Fruit fly (Drosophila melanogaster): ENCODE data around the gene knrl.

Gene knrl

dm6 chr3L:20644637-20645036, 24.2 kb upstream of the knrl start (continued):
- no peak for TF ChIP-seq da (GFP tag; optimal IDR thresholded peaks at IDR 0.05)
- TF ChIP-seq CG6254 (GFP tag; optimal IDR thresholded peaks at IDR 0.05), result no peak
- peak; percentile 30 for TF ChIP-seq CG10267 (tag; optimal IDR thresholded peaks at IDR 0.05)
- TF ChIP-seq Jarid2 (GFP tag; optimal IDR thresholded peaks at IDR 0.05), result no peak

DNA sequence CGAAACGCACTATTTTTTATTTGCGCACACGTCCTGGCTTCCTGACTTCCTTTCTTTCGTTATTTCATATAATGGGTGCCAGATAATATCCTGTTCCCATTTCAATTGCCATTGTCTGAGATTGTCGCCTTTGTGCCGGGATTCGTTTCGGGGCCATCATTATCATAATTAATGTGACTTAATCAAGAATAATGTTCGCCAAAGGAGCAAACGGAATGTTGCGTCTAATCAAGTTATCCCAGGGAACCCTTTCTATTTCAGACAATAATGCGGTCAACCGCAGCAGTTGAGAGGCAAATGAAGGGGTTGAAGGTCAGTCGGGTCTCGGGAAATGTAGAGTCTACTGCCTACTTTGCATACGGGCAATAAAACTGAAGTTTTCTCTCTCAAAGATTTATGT, 23.3 kb upstream of the knrl start:
- TF ChIP-seq CG15011 (GFP tag; optimal IDR thresholded peaks at IDR 0.05), result no peak
- TF ChIP-seq trh (GFP tag; optimal IDR thresholded peaks at IDR 0.05), result no peak
- no peak for TF ChIP-seq CG11504 (tag; optimal IDR thresholded peaks at IDR 0.05)
- no peak for TF ChIP-seq croc (GFP tag; conservative IDR thresholded peaks at IDR 0.05)
- no peak for TF ChIP-seq CG31224 (GFP tag; IDR thresholded peaks at IDR 0.05)
- no peak for TF ChIP-seq so (GFP tag; IDR thresholded peaks at IDR 0.05)
- TF ChIP-seq CG18476 (GFP tag; optimal IDR thresholded peaks at IDR 0.05), result no peak
- TF ChIP-seq Xbp1 (GFP tag; optimal IDR thresholded peaks at IDR 0.05), result no peak
- no peak for TF ChIP-seq CG7928 (GFP tag; optimal IDR thresholded peaks at IDR 0.05)
- no peak for TF ChIP-seq CG8944 (GFP tag; optimal IDR thresholded peaks at IDR 0.05)
- peak; percentile 64 for TF ChIP-seq Kr (GFP tag; optimal IDR thresholded peaks at IDR 0.05)
- TF ChIP-seq zen2 (GFP tag; IDR thresholded peaks at IDR 0.05; ENCODE audit: partially characterized antibody), result no peak
- TF ChIP-seq ranshi (GFP tag; IDR thresholded peaks at IDR 0.05), result no peak
- peak; percentile 60 for TF ChIP-seq gsb-n (tag; optimal IDR thresholded peaks at IDR 0.05)
- no peak for TF ChIP-seq Eip74EF (GFP tag; optimal IDR thresholded peaks at IDR 0.05)
- no peak for TF ChIP-seq CG9817 (tag; optimal IDR thresholded peaks at IDR 0.05)
- TF ChIP-seq CG5953 (GFP tag; IDR thresholded peaks at IDR 0.05), result no peak
- TF ChIP-seq CG7839 (tag; optimal IDR thresholded peaks at IDR 0.05), result no peak

- TF ChIP-seq zen2 (GFP tag; IDR thresholded peaks at IDR 0.05; ENCODE audit: partially characterized antibody), result 0 out of 3 replicates have a peak, but pooled peaks have one; percentile 14
- peak; percentile 67 for TF ChIP-seq Hr39 (optimal IDR thresholded peaks at IDR 0.05)
- no peak for TF ChIP-seq jumu (GFP tag; optimal IDR thresholded peaks at IDR 0.05)
- peak; percentile 49 for TF ChIP-seq Ets65A (GFP tag)
- no peak for TF ChIP-seq Elba2 (GFP tag; optimal IDR thresholded peaks at IDR 0.05)
- TF ChIP-seq Rx (GFP tag; IDR thresholded peaks at IDR 0.05), result no peak
- no peak for TF ChIP-seq rib (GFP tag; IDR thresholded peaks at IDR 0.05)
- TF ChIP-seq chn (GFP tag; optimal IDR thresholded peaks at IDR 0.05), result no peak
- TF ChIP-seq HLHmδ (GFP tag; optimal IDR thresholded peaks at IDR 0.05), result no peak
Measured at dm6 chr3L:20637845-20638244, 17.4 kb upstream of the knrl start.

DNA sequence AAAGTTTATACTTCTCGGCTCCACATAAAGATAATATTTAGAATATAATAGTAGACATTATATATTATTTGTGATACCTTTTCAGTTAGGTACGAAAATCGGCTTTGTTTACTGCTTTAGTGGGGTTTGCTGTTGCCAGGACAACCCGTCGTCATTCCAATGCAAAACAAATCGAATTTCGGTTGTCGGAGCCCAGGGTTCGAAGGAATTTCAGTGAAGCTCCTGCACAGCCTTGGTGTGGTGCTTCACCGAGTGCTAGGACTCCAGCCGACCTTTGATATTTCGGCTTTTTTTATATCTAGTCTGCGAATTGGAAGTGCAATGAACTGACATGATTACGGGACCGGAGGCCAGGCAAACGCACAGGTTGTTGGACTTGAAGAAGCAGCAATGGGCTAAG, 16.4 kb upstream of the knrl start, which contains the start of gene CG13251:
Gene CG13251, plus strand, starts transcription at position 301 of the 400 bp plus-strand sequence.
- TF ChIP-seq CG13894 (tag; optimal IDR thresholded peaks at IDR 0.05), result no peak
- no peak for TF ChIP-seq Vsx1 (GFP tag; optimal IDR thresholded peaks at IDR 0.05)
- no peak for TF ChIP-seq CG13123 (GFP tag; optimal IDR thresholded peaks at IDR 0.05)
- no peak for TF ChIP-seq GATAe (GFP tag; conservative IDR thresholded peaks at IDR 0.05)
- TF ChIP-seq chif (GFP tag; optimal IDR thresholded peaks at IDR 0.05), result no peak
- no peak for TF ChIP-seq sug (tag; optimal IDR thresholded peaks at IDR 0.05)
- no peak for TF ChIP-seq Mad (GFP tag; optimal IDR thresholded peaks at IDR 0.05)
- no peak for TF ChIP-seq zfh1 (GFP tag; IDR thresholded peaks at IDR 0.05)
- no peak for TF ChIP-seq abd-A (tag; optimal IDR thresholded peaks at IDR 0.05)
- no peak for TF ChIP-seq CG31388 (GFP tag; optimal IDR thresholded peaks at IDR 0.05)
- no peak for TF ChIP-seq Sry-β (GFP tag; optimal IDR thresholded peaks at IDR 0.05)
- no peak for TF ChIP-seq ATbp (GFP tag; optimal IDR thresholded peaks at IDR 0.05)
- TF ChIP-seq CG17568 (GFP tag; optimal IDR thresholded peaks at IDR 0.05), result no peak
- TF ChIP-seq CG11696 (GFP tag; IDR thresholded peaks at IDR 0.05), result no peak
- no peak for TF ChIP-seq CG17186 (GFP tag; optimal IDR thresholded peaks at IDR 0.05)

All from whole organism, embryonic.